Worm (Caenorhabditis elegans): ENCODE data around the gene ocr-2.

DNA sequence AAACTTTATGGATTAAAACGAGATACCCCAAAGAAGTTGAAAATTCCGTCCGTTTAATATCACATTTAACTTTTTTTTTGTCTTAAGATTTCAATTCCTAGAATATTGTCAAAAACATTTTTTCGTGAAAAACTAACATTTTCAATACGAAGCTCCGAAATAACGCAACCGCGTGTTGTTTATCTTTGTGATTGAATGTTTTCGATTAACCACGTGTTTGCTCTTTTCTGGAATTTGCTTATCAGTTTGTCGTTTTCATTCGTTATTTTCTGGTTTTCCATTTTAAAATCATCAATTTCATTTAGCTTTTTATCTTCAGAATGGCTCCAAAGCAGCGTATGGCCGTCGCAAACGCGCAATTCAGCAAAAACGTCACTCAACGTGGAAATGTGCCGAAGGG lies 5.5 kb upstream of the ocr-2 start, which contains the start of gene serp-1.2:
- TF ChIP-seq alr-1 (tag; optimal IDR thresholded peaks at IDR 0.05) (no peak), skn-1 (tag; optimal IDR thresholded peaks at IDR 0.05) (no peak), ZK546.5 (tag; optimal IDR thresholded peaks at IDR 0.05) (no peak), ama-1 (optimal IDR thresholded peaks at IDR 0.05) (peak; percentile 39), ceh-82 (tag; optimal IDR thresholded peaks at IDR 0.05) (no peak), snpc-4 (tag; optimal IDR thresholded peaks at IDR 0.05) (no peak), nhr-25 (tag; optimal IDR thresholded peaks at IDR 0.05) (no peak), sma-9 (GFP tag; optimal IDR thresholded peaks at IDR 0.05) (peak; percentile 44), sma-9 (tag; optimal IDR thresholded peaks at IDR 0.05) (no peak)

All from whole organism, L2 larva.